Worm (Caenorhabditis elegans): Measurements from ENCODE around the gene irld-62.

- TF ChIP-seq ztf-23 (GFP tag; IDR thresholded peaks at IDR 0.05) (no peak), T22C8.4 (GFP tag; IDR thresholded peaks at IDR 0.05) (no peak)
These were observed 2.6 kb downstream of the irld-62 start for ce11 chrV:15313529-15313928.
